Fruit fly (Drosophila melanogaster) whole organism, prepupa: Measurements from ENCODE around the gene CG7655.
A peak's percentile ranks its signal among the peaks of the same experiment; 100 is the strongest.

Experiments used
- CG10631 ChIP-seq: fragments of 200-800 bp; sonication (Bioruptor generic); optimal IDR thresholded peaks from 2 replicates; lab custom pipeline; 2016; ENCODE audit warnings: missing biosample characterization, missing genetic modification characterization
- CG10669 ChIP-seq: fragments of 200-800 bp; sonication (Bioruptor generic); optimal IDR thresholded peaks from 3 replicates; lab custom pipeline; 2018; ENCODE audit warnings: missing biosample characterization, mild to moderate bottlenecking, missing genetic modification characterization, moderate library complexity
- CG11294 ChIP-seq: fragments of 200-800 bp; sonication (Bioruptor generic); IDR thresholded peaks from 2 replicates; pipeline ENCODE4 v1.3.6; 2022; ENCODE audit warnings: missing biosample characterization, missing genetic modification characterization
- CG11762 ChIP-seq: fragments of 200-800 bp; sonication (Bioruptor generic); optimal IDR thresholded peaks from 3 replicates; lab custom pipeline; 2016; ENCODE audit warnings: missing biosample characterization, missing genetic modification characterization; ENCODE audit not compliant: insufficient read depth
- CG11902 ChIP-seq: fragments of 200-800 bp; sonication (Bioruptor generic); optimal IDR thresholded peaks from 3 replicates; lab custom pipeline; 2016; ENCODE audit warnings: missing biosample characterization, missing genetic modification characterization
- CG15336 ChIP-seq: fragments of 200-800 bp; sonication (Bioruptor generic); IDR thresholded peaks from 2 replicates; pipeline ENCODE4 v1.3.6; 2022; ENCODE audit warnings: missing biosample characterization, missing genetic modification characterization
- CG1621 ChIP-seq: fragments of 200-800 bp; sonication (Bioruptor generic); optimal IDR thresholded peaks from 3 replicates; lab custom pipeline; 2018; ENCODE audit warnings: missing biosample characterization, mild to moderate bottlenecking, missing genetic modification characterization
- CG31627 ChIP-seq: fragments of 200-800 bp; sonication (Bioruptor generic); optimal IDR thresholded peaks from 3 replicates; lab custom pipeline; 2016; ENCODE audit warnings: missing biosample characterization, missing genetic modification characterization
- CG3919 ChIP-seq: fragments of 200-800 bp; sonication (Bioruptor generic); optimal IDR thresholded peaks from 3 replicates; lab custom pipeline; 2016; ENCODE audit warnings: missing biosample characterization, missing genetic modification characterization
- CG6276 ChIP-seq: fragments of 200-800 bp; sonication (Bioruptor generic); optimal IDR thresholded peaks from 2 replicates; lab custom pipeline; 2017; ENCODE audit warnings: missing biosample characterization, mild to moderate bottlenecking, missing genetic modification characterization
- CG6792 ChIP-seq: fragments of 200-800 bp; sonication (Bioruptor generic); optimal IDR thresholded peaks from 3 replicates; lab custom pipeline; 2016; ENCODE audit warnings: missing biosample characterization, missing genetic modification characterization
- CG6808 ChIP-seq: fragments of 200-800 bp; sonication (Bioruptor generic); optimal IDR thresholded peaks from 3 replicates; lab custom pipeline; 2017; ENCODE audit warnings: missing biosample characterization, missing genetic modification characterization, mild to moderate bottlenecking, moderate library complexity, missing genetic modification reagents
- CG7368 ChIP-seq: fragments of 200-800 bp; sonication (Bioruptor generic); optimal IDR thresholded peaks from 3 replicates; lab custom pipeline; 2016; ENCODE audit warnings: missing biosample characterization, missing genetic modification characterization
- CG8119 ChIP-seq: fragments of 200-800 bp; sonication (Bioruptor generic); IDR thresholded peaks from 3 replicates; pipeline ENCODE4 v1.3.6; 2022; ENCODE audit warnings: missing biosample characterization, missing genetic modification characterization
- CG8319 ChIP-seq: fragments of 200-800 bp; sonication (Bioruptor generic); optimal IDR thresholded peaks from 3 replicates; lab custom pipeline; 2016; ENCODE audit warnings: missing biosample characterization, missing genetic modification characterization
- CG8632 ChIP-seq: fragments of 200-800 bp; sonication (Bioruptor generic); optimal IDR thresholded peaks from 3 replicates; lab custom pipeline; 2016; ENCODE audit warnings: missing biosample characterization, missing genetic modification characterization
- CG9139 ChIP-seq: fragments of 200-800 bp; sonication (Bioruptor generic); optimal IDR thresholded peaks from 3 replicates; lab custom pipeline; 2017; ENCODE audit warnings: missing biosample characterization, mild to moderate bottlenecking, missing genetic modification characterization
- Eip78C ChIP-seq: fragments of 200-800 bp; sonication (Bioruptor generic); peaks from one replicate; lab custom pipeline; 2016; ENCODE audit warnings: missing biosample characterization, missing genetic modification characterization
- Eip93F ChIP-seq: fragments of 200-800 bp; sonication (Bioruptor generic); optimal IDR thresholded peaks from 2 replicates; lab custom pipeline; 2016; ENCODE audit warnings: missing biosample characterization, mild to moderate bottlenecking, missing genetic modification characterization
- Ets21C ChIP-seq: fragments of 200-800 bp; sonication (Bioruptor generic); optimal IDR thresholded peaks from 3 replicates; lab custom pipeline; 2016; ENCODE audit warnings: missing biosample characterization, missing genetic modification characterization
- Ets96B ChIP-seq: fragments of 200-800 bp; optimal IDR thresholded peaks from 2 replicates; lab custom pipeline; 2019; ENCODE audit warnings: missing biosample characterization, mild to moderate bottlenecking, missing genetic modification characterization, moderate library complexity
- Gug ChIP-seq: fragments of 200-800 bp; sonication (Bioruptor generic); IDR thresholded peaks from 2 replicates; pipeline ENCODE4 v1.3.6; 2022; ENCODE audit warnings: missing biosample characterization, missing genetic modification characterization
- Hr38 ChIP-seq: sonication (Bioruptor generic); optimal IDR thresholded peaks from 2 replicates; lab custom pipeline; 2016; ENCODE audit warnings: missing biosample characterization, missing genetic modification characterization
- Hr39 ChIP-seq: fragments of 200-800 bp; sonication (Bioruptor generic); optimal IDR thresholded peaks from 2 replicates; lab custom pipeline; 2016; ENCODE audit warnings: missing biosample characterization, missing genetic modification characterization
- Lpt ChIP-seq: fragments of 200-800 bp; sonication (Bioruptor generic); optimal IDR thresholded peaks from 3 replicates; lab custom pipeline; 2016; ENCODE audit warnings: missing biosample characterization, missing genetic modification characterization
- Met ChIP-seq: fragments of 200-800 bp; sonication (Bioruptor generic); optimal IDR thresholded peaks from 3 replicates; lab custom pipeline; 2016; ENCODE audit warnings: missing biosample characterization, missing genetic modification characterization
- OdsH ChIP-seq: fragments of 200-800 bp; sonication (Bioruptor generic); optimal IDR thresholded peaks from 3 replicates; lab custom pipeline; 2016; ENCODE audit warnings: missing biosample characterization, missing genetic modification characterization
- Smox ChIP-seq: fragments of 200-800 bp; sonication (Bioruptor generic); optimal IDR thresholded peaks from 3 replicates; lab custom pipeline; 2016; ENCODE audit warnings: missing biosample characterization, missing genetic modification characterization
- Sox102F ChIP-seq: fragments of 200-800 bp; sonication (Bioruptor generic); optimal IDR thresholded peaks from 2 replicates; lab custom pipeline; 2016; ENCODE audit warnings: missing biosample characterization, mild to moderate bottlenecking, missing genetic modification characterization
- Sox14 ChIP-seq: fragments of 200-800 bp; sonication (Bioruptor generic); optimal IDR thresholded peaks from 3 replicates; lab custom pipeline; 2016; ENCODE audit warnings: missing biosample characterization, missing genetic modification characterization
- Sox15 ChIP-seq: fragments of 200-800 bp; sonication (Bioruptor generic); optimal IDR thresholded peaks from 3 replicates; lab custom pipeline; 2016; ENCODE audit warnings: missing biosample characterization, missing genetic modification characterization
- achi ChIP-seq: fragments of 200-800 bp; sonication (Bioruptor generic); optimal IDR thresholded peaks from 3 replicates; lab custom pipeline; 2016; ENCODE audit warnings: missing biosample characterization, missing genetic modification characterization
- cyc ChIP-seq: fragments of 200-800 bp; sonication (Bioruptor generic); optimal IDR thresholded peaks from 3 replicates; lab custom pipeline; 2016; ENCODE audit warnings: missing biosample characterization, missing genetic modification characterization
- dac ChIP-seq: fragments of 200-800 bp; sonication (Bioruptor generic); optimal IDR thresholded peaks from 2 replicates; lab custom pipeline; 2017; ENCODE audit warnings: missing biosample characterization, mild to moderate bottlenecking, missing genetic modification characterization
- eg ChIP-seq: fragments of 200-800 bp; sonication (Bioruptor generic); IDR thresholded peaks from 3 replicates; pipeline ENCODE4 v1.3.6; 2022; ENCODE audit warnings: missing biosample characterization, missing genetic modification characterization
- esn ChIP-seq: fragments of 200-800 bp; sonication (Bioruptor generic); optimal IDR thresholded peaks from 2 replicates; lab custom pipeline; 2016; ENCODE audit warnings: missing biosample characterization, mild to moderate bottlenecking, missing genetic modification characterization, moderate library complexity
- fd59A ChIP-seq: fragments of 200-800 bp; sonication (Bioruptor generic); optimal IDR thresholded peaks from 2 replicates; lab custom pipeline; 2017; ENCODE audit warnings: missing biosample characterization, mild to moderate bottlenecking, missing genetic modification characterization, missing genetic modification reagents
- fd85E ChIP-seq: fragments of 200-800 bp; sonication (Bioruptor generic); optimal IDR thresholded peaks from 3 replicates; lab custom pipeline; 2016; ENCODE audit warnings: missing biosample characterization, missing genetic modification characterization
- fkh ChIP-seq: fragments of 200-800 bp; sonication (Bioruptor generic); optimal IDR thresholded peaks from 3 replicates; lab custom pipeline; 2017; ENCODE audit warnings: missing biosample characterization, mild to moderate bottlenecking, missing genetic modification characterization, moderate library complexity
- lz ChIP-seq: fragments of 200-800 bp; sonication (Bioruptor generic); optimal IDR thresholded peaks from 3 replicates; lab custom pipeline; 2016; ENCODE audit warnings: missing biosample characterization, missing genetic modification characterization
- net ChIP-seq: fragments of 200-800 bp; sonication (Bioruptor generic); optimal IDR thresholded peaks from 3 replicates; lab custom pipeline; 2016; ENCODE audit warnings: missing biosample characterization, missing genetic modification characterization
- pdm3 ChIP-seq: fragments of 200-800 bp; sonication (Bioruptor generic); optimal IDR thresholded peaks from 3 replicates; lab custom pipeline; 2016; ENCODE audit warnings: missing biosample characterization, missing genetic modification characterization
- salr ChIP-seq, 2 experiments: fragments of 200-800 bp; sonication (Bioruptor generic); optimal IDR thresholded peaks; 3 replicates each; lab custom pipeline; 2016 to 2018; ENCODE audit warnings: missing biosample characterization in 2 of 2, missing genetic modification characterization in 2 of 2, mild to moderate bottlenecking in 1 of 2
- ss ChIP-seq, 2 experiments: fragments of 200-800 bp; sonication (Bioruptor generic); optimal IDR thresholded peaks; 2 replicates in 1 of 2; 3 replicates in 1 of 2; lab custom pipeline; 2017 to 2018; ENCODE audit warnings: mild to moderate bottlenecking in 2 of 2, missing biosample characterization in 2 of 2, missing genetic modification characterization in 2 of 2, moderate library complexity in 1 of 2
- topi ChIP-seq: fragments of 200-800 bp; sonication (Bioruptor generic); optimal IDR thresholded peaks from 3 replicates; lab custom pipeline; 2016; ENCODE audit warnings: missing biosample characterization, missing genetic modification characterization

CG7655 gene

dm6 chr3R:17703024-17703690, 20.7 kb downstream of the CG7655 start (continued):
- peak; percentile 87 for TF ChIP-seq CG9139 (GFP tag; lab: Kevin White, UChicago)
- peak; percentile 26 for TF ChIP-seq Eip93F
- TF ChIP-seq Eip78C (GFP tag; lab: Kevin White, UChicago), result peak; percentile 99
- peak; percentile 93 for TF ChIP-seq CG8319 (GFP tag; lab: Kevin White, UChicago)
- peak; percentile 95 for TF ChIP-seq CG6792 (GFP tag; lab: Kevin White, UChicago)
- TF ChIP-seq CG3919 (GFP tag; lab: Kevin White, UChicago), result peak; percentile 98
- TF ChIP-seq CG31627 (GFP tag; lab: Kevin White, UChicago), result peak; percentile 96
- peak; percentile 95 for TF ChIP-seq achi
- TF ChIP-seq CG6808, result peak; percentile 94
- TF ChIP-seq Hr39 (GFP tag; lab: Kevin White, UChicago), result peak; percentile 96
- TF ChIP-seq fd85E (GFP tag; lab: Kevin White, UChicago), result peak; percentile 79
- peak; percentile 91 for TF ChIP-seq fd59A (GFP tag; lab: Kevin White, UChicago)
- TF ChIP-seq ss (GFP tag; optimal IDR thresholded peaks at IDR 0.05; lab: Kevin White, UChicago), result peak; percentile 86 to 91
- TF ChIP-seq Lpt (GFP tag; lab: Kevin White, UChicago), result peak; percentile 90
- peak; percentile 96 for TF ChIP-seq CG10631
- no peak for TF ChIP-seq fkh
- peak; percentile 94 for TF ChIP-seq Gug (GFP tag; lab: Robert Waterston, UW)
- peak; percentile 96 for TF ChIP-seq Met
- peak; percentile 93 for TF ChIP-seq Ets96B
- TF ChIP-seq cyc (GFP tag; lab: Kevin White, UChicago), result peak; percentile 95
- TF ChIP-seq dac (GFP tag; lab: Kevin White, UChicago), result peak; percentile 83

- TF ChIP-seq Met (peak; percentile 100), CG6276 (GFP tag; lab: Kevin White, UChicago) (peak; percentile 100), ss (GFP tag; optimal IDR thresholded peaks at IDR 0.05; lab: Kevin White, UChicago) (peak; percentile 100), eg (GFP tag; lab: Robert Waterston, UW) (peak; percentile 100), Sox102F (GFP tag; lab: Kevin White, UChicago) (peak; percentile 100), salr (GFP tag; optimal IDR thresholded peaks at IDR 0.05; lab: Kevin White, UChicago) (peak; percentile 100), esn (GFP tag; lab: Kevin White, UChicago) (peak; percentile 100), CG7368 (GFP tag; lab: Kevin White, UChicago) (peak; percentile 100), CG11762 (peak; percentile 100), Sox14 (GFP tag; lab: Kevin White, UChicago) (peak; percentile 100), CG8632 (GFP tag; lab: Kevin White, UChicago) (peak; percentile 100), Smox (GFP tag; lab: Kevin White, UChicago) (peak; percentile 100), fd59A (GFP tag; lab: Kevin White, UChicago) (peak; percentile 100), Eip93F (peak; percentile 100), CG9139 (GFP tag; lab: Kevin White, UChicago) (peak; percentile 99), pdm3 (GFP tag; lab: Kevin White, UChicago) (peak; percentile 100), Hr39 (GFP tag; lab: Kevin White, UChicago) (peak; percentile 100), Hr38 (peak; percentile 98), Ets96B (peak; percentile 100), OdsH (GFP tag; lab: Kevin White, UChicago) (peak; percentile 100), CG10669 (GFP tag; lab: Kevin White, UChicago) (peak; percentile 100), Ets21C (peak; percentile 100), CG3919 (GFP tag; lab: Kevin White, UChicago) (peak; percentile 100), CG10631 (peak; percentile 100), lz (GFP tag; lab: Kevin White, UChicago) (peak; percentile 100), CG6808 (peak; percentile 99), topi (GFP tag; lab: Kevin White, UChicago) (peak; percentile 100), CG8319 (GFP tag; lab: Kevin White, UChicago) (peak; percentile 100), cyc (GFP tag; lab: Kevin White, UChicago) (peak; percentile 100), CG11902 (peak; percentile 100), CG8119 (GFP tag; lab: Robert Waterston, UW) (peak; percentile 100), CG6792 (GFP tag; lab: Kevin White, UChicago) (peak; percentile 100), CG15336 (peak; percentile 100), CG11294 (peak; percentile 100), net (GFP tag; lab: Kevin White, UChicago) (peak; percentile 100), CG1621 (tag; lab: Kevin White, UChicago) (peak; percentile 99), Sox15 (peak; percentile 100), Eip78C (GFP tag; lab: Kevin White, UChicago) (peak; percentile 100)
Measured at dm6 chr3R:17703691-17704537, 21.4 kb downstream of the CG7655 start.
